Worm (Caenorhabditis elegans) whole organism, L1 larva: ENCODE data around the gene clec-205.

Experiments used
- blmp-1 ChIP-seq: fragments of 150-350 bp; optimal IDR thresholded peaks from 2 replicates; lab custom pipeline; 2014; ENCODE audit warnings: missing biosample characterization, missing genetic modification characterization
- grh-1 ChIP-seq: fragments of 200-800 bp; sonication (Bioruptor generic); IDR thresholded peaks from 2 replicates; pipeline ENCODE4 v1.3.6; 2022; ENCODE audit warnings: missing genetic modification reagents, missing genetic modification characterization, missing compliant biosample characterization

- TF ChIP-seq grh-1 (GFP tag; lab: Robert Waterston, UW) (no peak), blmp-1 (tag; lab: Kevin White, UChicago) (no peak)
Measured at ce11 chrV:1718232-1718631, 42.5 kb upstream of the clec-205 start.
